Fruit fly (Drosophila melanogaster): Measurements from ENCODE around the gene Wdr24.
A peak's percentile ranks its signal among the peaks of the same experiment; 100 is the strongest.

Gene Wdr24

DNA sequence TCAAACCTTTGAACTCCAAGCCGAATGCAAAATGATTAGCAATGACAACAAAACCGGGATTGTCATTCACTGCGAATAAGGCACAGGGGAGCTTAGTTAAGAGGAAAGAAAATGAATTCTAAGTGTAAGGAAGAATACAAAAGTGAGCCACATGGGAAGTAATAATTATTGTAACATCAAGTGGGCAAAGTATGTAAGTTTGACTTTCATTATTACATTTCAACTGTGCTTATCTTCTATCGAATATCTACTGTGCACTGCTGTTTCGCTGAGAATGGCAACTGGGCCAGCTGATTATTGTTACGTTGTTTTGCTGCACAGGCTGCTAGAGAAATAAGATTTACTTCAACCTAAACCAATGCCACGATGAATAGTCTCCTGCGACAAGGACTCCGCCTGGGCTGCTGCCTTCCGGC lies 8.2 kb downstream of the Wdr24 start, which contains the start of the genes CG7601 and CIA30 (continued):
- TF ChIP-seq NK7.1 (GFP tag; optimal IDR thresholded peaks at IDR 0.05) (peak; percentile 98), Trl (optimal IDR thresholded peaks at IDR 0.05) (no peak), Trl (GFP tag; optimal IDR thresholded peaks at IDR 0.05) (peak; percentile 99), HHEX (GFP tag; optimal IDR thresholded peaks at IDR 0.05) (peak; percentile 98), Aef1 (GFP tag; IDR thresholded peaks at IDR 0.05) (peak; percentile 100), Mad (GFP tag; optimal IDR thresholded peaks at IDR 0.05) (peak; percentile 97), Scr (GFP tag; IDR thresholded peaks at IDR 0.05; ENCODE audit: partially characterized antibody) (peak; percentile 29; the same call in 1 of the 2 replicates), CG4328 (GFP tag; optimal IDR thresholded peaks at IDR 0.05) (peak; percentile 98), Neu2 (GFP tag; optimal IDR thresholded peaks at IDR 0.05; ENCODE audit: borderline replicate concordance) (peak; percentile 94), Xrp1 (GFP tag; IDR thresholded peaks at IDR 0.05) (peak; percentile 100), pnt (GFP tag; optimal IDR thresholded peaks at IDR 0.05) (peak; percentile 99), CG10431 (GFP tag; optimal IDR thresholded peaks at IDR 0.05) (no peak), CG7271 (tag; optimal IDR thresholded peaks at IDR 0.05) (peak; percentile 96), sc (optimal IDR thresholded peaks at IDR 0.05) (no peak), sc (GFP tag; optimal IDR thresholded peaks at IDR 0.05) (peak; percentile 91), CG15073 (GFP tag; optimal IDR thresholded peaks at IDR 0.05) (peak; percentile 88), CG18011 (GFP tag; optimal IDR thresholded peaks at IDR 0.05) (peak; percentile 85), Ets65A (GFP tag) (peak; percentile 100), CG8924 (tag; optimal IDR thresholded peaks at IDR 0.05) (peak; percentile 97), sr (GFP tag; IDR thresholded peaks at IDR 0.05) (peak; percentile 100), Camta (GFP tag; optimal IDR thresholded peaks at IDR 0.05) (peak; percentile 99), Hr39 (optimal IDR thresholded peaks at IDR 0.05) (no peak), MESR4 (GFP tag; optimal IDR thresholded peaks at IDR 0.05) (peak; percentile 55), CG4854 (GFP tag; optimal IDR thresholded peaks at IDR 0.05) (peak; percentile 99), Six4 (GFP tag; optimal IDR thresholded peaks at IDR 0.05) (peak; percentile 99), CG42726 (GFP tag; IDR thresholded peaks at IDR 0.05; ENCODE audit: partially characterized antibody) (0 out of 2 replicates have a peak, but pooled peaks have one; percentile 2), CG2199 (GFP tag; IDR thresholded peaks at IDR 0.05) (peak; percentile 100), BEAF-32 (GFP tag; optimal IDR thresholded peaks at IDR 0.05) (peak; percentile 29), CG2889 (GFP tag; IDR thresholded peaks at IDR 0.05) (peak; percentile 99), CG5953 (GFP tag; IDR thresholded peaks at IDR 0.05) (peak; percentile 100), CG3838 (GFP tag; optimal IDR thresholded peaks at IDR 0.05) (peak; percentile 92), BtbVII (GFP tag; optimal IDR thresholded peaks at IDR 0.05) (peak; percentile 96), CG1792 (GFP tag; optimal IDR thresholded peaks at IDR 0.05) (peak; percentile 98), CG4707 (GFP tag; optimal IDR thresholded peaks at IDR 0.05) (peak; percentile 84), gfzf (GFP tag; optimal IDR thresholded peaks at IDR 0.05) (peak; percentile 40), lilli (GFP tag; optimal IDR thresholded peaks at IDR 0.05) (peak; percentile 99), bbx (GFP tag; IDR thresholded peaks at IDR 0.05; ENCODE audit: partially characterized antibody) (no peak), ham (GFP tag; IDR thresholded peaks at IDR 0.05) (peak; percentile 99), nau (GFP tag; optimal IDR thresholded peaks at IDR 0.05) (no peak), ato (GFP tag; IDR thresholded peaks at IDR 0.05; ENCODE audit: partially characterized antibody) (peak; percentile 63; the same call in 1 of the 2 replicates), CG14014 (GFP tag; IDR thresholded peaks at IDR 0.05) (peak; percentile 100), CG4360 (GFP tag; IDR thresholded peaks at IDR 0.05) (peak; percentile 97), gsb (GFP tag; IDR thresholded peaks at IDR 0.05) (peak; percentile 100), CG32532 (GFP tag; IDR thresholded peaks at IDR 0.05) (peak; percentile 100), CG11398 (GFP tag; optimal IDR thresholded peaks at IDR 0.05) (peak; percentile 96), Sry-β (GFP tag; optimal IDR thresholded peaks at IDR 0.05) (peak; percentile 56), vvl (GFP tag; IDR thresholded peaks at IDR 0.05) (peak; percentile 100), shn (GFP tag; optimal IDR thresholded peaks at IDR 0.05) (peak; percentile 98), Sox100B (GFP tag; optimal IDR thresholded peaks at IDR 0.05) (peak; percentile 97), Rx (GFP tag; IDR thresholded peaks at IDR 0.05) (peak; percentile 100), CG17359 (tag; optimal IDR thresholded peaks at IDR 0.05) (peak; percentile 98), ab (GFP tag; optimal IDR thresholded peaks at IDR 0.05) (peak; percentile 98)
